Worm (Caenorhabditis elegans) whole organism, late embryonic: Measurements from ENCODE around the gene clec-169.

Experiments used
- ama-1 ChIP-seq: fragments of 150-350 bp; optimal IDR thresholded peaks from 2 replicates; lab custom pipeline; 2014
- dve-1 ChIP-seq: sonication (generic microtip); optimal IDR thresholded peaks from 2 replicates; lab custom pipeline; 2017; ENCODE audit warnings: antibody characterized with exemption, mild to moderate bottlenecking, missing genetic modification characterization, missing compliant biosample characterization
- elt-4 ChIP-seq: sonication (generic microtip); optimal IDR thresholded peaks from 2 replicates; lab custom pipeline; 2016; ENCODE audit warnings: missing genetic modification characterization, missing compliant biosample characterization
- fkh-10 ChIP-seq: fragments of 150-350 bp; optimal IDR thresholded peaks from 2 replicates; lab custom pipeline; 2014; ENCODE audit warnings: missing biosample characterization, missing genetic modification reagents, missing genetic modification characterization
- nfya-1 ChIP-seq: sonication (generic microtip); optimal IDR thresholded peaks from 2 replicates; lab custom pipeline; 2017; ENCODE audit warnings: missing genetic modification characterization, mild to moderate bottlenecking, missing compliant biosample characterization, antibody characterized with exemption, moderate library complexity
- nhr-11 ChIP-seq: fragments of 150-350 bp; optimal IDR thresholded peaks from 2 replicates; lab custom pipeline; 2014; ENCODE audit warnings: missing biosample characterization, missing genetic modification characterization
- pqm-1 ChIP-seq: sonication (generic microtip); optimal IDR thresholded peaks from 2 replicates; lab custom pipeline; 2016; ENCODE audit warnings: missing genetic modification characterization, missing compliant biosample characterization

DNA sequence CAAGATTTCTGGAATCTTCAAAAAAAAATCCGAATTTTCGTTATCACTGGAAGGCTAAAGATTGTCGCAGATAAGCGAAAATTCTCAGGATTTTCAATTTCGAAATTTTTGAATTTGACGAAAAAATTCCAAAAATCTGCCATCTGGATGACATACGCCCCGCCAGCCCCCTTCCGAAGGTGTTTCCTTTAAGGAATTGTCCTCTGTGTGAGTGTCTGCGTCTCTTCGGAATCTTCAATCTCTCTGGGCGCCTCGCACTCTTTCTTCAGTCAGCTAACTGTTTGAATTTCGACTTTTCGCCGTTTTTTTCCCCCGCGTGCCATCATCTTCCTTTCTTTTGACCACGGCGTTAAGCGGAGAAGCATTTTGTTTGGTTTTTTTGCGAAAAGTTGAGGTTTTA lies 25.4 kb downstream of the clec-169 start:
- no peak for TF ChIP-seq ama-1 (lab: Kevin White, UChicago)
- no peak for TF ChIP-seq fkh-10 (GFP tag; lab: Kevin White, UChicago)
- TF ChIP-seq nfya-1 (tag; lab: Kevin White, UChicago): no peak
- no peak for TF ChIP-seq nhr-11 (tag; lab: Kevin White, UChicago)
- no peak for TF ChIP-seq elt-4 (tag; lab: Kevin White, UChicago)
- TF ChIP-seq pqm-1 (tag; lab: Kevin White, UChicago): no peak
- TF ChIP-seq dve-1 (tag; lab: Kevin White, UChicago): no peak
